Worm (Caenorhabditis elegans): ENCODE results near the gene ZK688.12.

ce11 chrIII:7896925-7897324, 16.5 kb downstream of the ZK688.12 start, which contains the start of gene ZK688.10:
- TF ChIP-seq ztf-26 (tag; optimal IDR thresholded peaks at IDR 0.05) (no peak), F22D6.2 (tag; optimal IDR thresholded peaks at IDR 0.05) (no peak), ceh-27 (GFP tag; optimal IDR thresholded peaks at IDR 0.05) (no peak), lin-35 (GFP tag; optimal IDR thresholded peaks at IDR 0.05) (no peak), dpff-1 (tag; optimal IDR thresholded peaks at IDR 0.05) (no peak), ceh-91 (GFP tag; IDR thresholded peaks at IDR 0.05) (no peak), bed-1 (GFP tag; IDR thresholded peaks at IDR 0.05) (no peak), ztf-18 (tag; optimal IDR thresholded peaks at IDR 0.05) (no peak), pha-4 (tag; optimal IDR thresholded peaks at IDR 0.05) (no peak), dpl-1 (GFP tag; optimal IDR thresholded peaks at IDR 0.05) (no peak)
